Worm (Caenorhabditis elegans): ENCODE results near the gene nipi-4.

- TF ChIP-seq sea-1 (GFP tag; conservative IDR thresholded peaks at IDR 0.05), result no peak
- TF ChIP-seq ama-1 (optimal IDR thresholded peaks at IDR 0.05), result no peak
- TF ChIP-seq tbx-11 (GFP tag; IDR thresholded peaks at IDR 0.05), result no peak
- no peak for TF ChIP-seq tbx-37 (GFP tag; conservative IDR thresholded peaks at IDR 0.05)
Measured at ce11 chrV:7847687-7848086, 22.9 kb downstream of the nipi-4 start.

Measured in whole organism, early embryonic.